Fruit fly (Drosophila melanogaster): ENCODE data around the gene CG11656.
A peak's percentile ranks its signal among the peaks of the same experiment; 100 is the strongest.

Gene CG11656

DNA sequence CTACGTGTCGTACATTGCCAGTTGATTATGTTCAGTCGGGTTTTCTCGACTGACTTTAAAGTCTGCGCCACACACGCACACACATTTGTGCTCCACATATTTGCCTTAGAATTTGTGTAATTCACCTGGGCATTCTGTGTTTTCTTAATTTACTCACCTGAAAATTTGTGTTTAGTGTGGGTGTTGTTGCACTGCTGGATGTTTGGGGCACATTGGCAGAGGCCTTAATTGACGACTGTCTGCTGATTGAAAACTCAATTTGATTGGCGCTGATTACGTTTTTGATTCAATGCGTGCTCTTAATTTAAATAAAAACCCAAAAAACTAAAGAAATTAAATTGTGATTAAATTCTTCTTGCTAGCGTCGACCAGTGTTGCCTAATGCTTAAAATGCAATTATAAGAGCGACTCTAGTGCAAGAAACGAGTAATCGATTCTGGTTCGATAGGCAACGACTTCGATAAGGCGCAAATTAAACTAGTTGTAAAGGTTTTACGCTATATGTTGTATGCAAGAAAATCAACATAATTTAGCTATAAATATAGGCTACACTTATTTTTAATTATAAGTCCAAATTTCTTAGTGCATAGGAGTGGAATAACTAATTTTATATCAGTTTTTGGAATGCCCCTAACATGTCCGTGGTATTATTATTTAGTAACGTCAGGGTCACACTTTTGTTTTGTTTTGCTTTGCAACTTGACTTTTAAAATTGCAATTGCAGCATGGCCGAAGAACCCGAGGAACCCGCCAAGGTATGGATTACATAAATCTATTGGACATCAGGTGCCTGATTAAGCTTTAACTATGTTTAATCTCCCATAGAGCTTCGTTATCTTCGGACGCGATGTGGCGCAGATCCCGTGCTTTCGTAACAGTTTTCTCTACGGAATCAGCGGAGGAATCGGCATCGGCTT is 20.8 kb downstream of the CG11656 start, which contains the start of the genes CG46281 and CG46280 (continued):
- TF ChIP-seq hkb (optimal IDR thresholded peaks at IDR 0.05) = peak; percentile 83
- peak; percentile 40; the same call in 1 of the 2 replicates for TF ChIP-seq hkb (GFP tag; IDR thresholded peaks at IDR 0.05)
- TF ChIP-seq lola (GFP tag; optimal IDR thresholded peaks at IDR 0.05) = peak in 1 of 3 experiments; percentile 30
- TF ChIP-seq disco-r (GFP tag; optimal IDR thresholded peaks at IDR 0.05) = peak; percentile 2
- no peak for TF ChIP-seq CG1832 (GFP tag; optimal IDR thresholded peaks at IDR 0.05)
- no peak for TF ChIP-seq run (tag; optimal IDR thresholded peaks at IDR 0.05)
- TF ChIP-seq Oli (tag; optimal IDR thresholded peaks at IDR 0.05) = no peak
- no peak for TF ChIP-seq CG4282 (GFP tag; optimal IDR thresholded peaks at IDR 0.05)
- TF ChIP-seq CG13624 (GFP tag; optimal IDR thresholded peaks at IDR 0.05) = peak; percentile 43
- no peak for TF ChIP-seq CG18262 (tag; optimal IDR thresholded peaks at IDR 0.05)
- no peak for TF ChIP-seq CG11560 (tag; IDR thresholded peaks at IDR 0.05)
- TF ChIP-seq CG9817 (tag; optimal IDR thresholded peaks at IDR 0.05) = no peak
- TF ChIP-seq CG2199 (GFP tag; IDR thresholded peaks at IDR 0.05) = no peak
- no peak for TF ChIP-seq klu (GFP tag; IDR thresholded peaks at IDR 0.05)
- peak; percentile 82 for TF ChIP-seq zen (tag; optimal IDR thresholded peaks at IDR 0.05)
- no peak for TF ChIP-seq sug (tag; optimal IDR thresholded peaks at IDR 0.05)
- TF ChIP-seq Antp (GFP tag; optimal IDR thresholded peaks at IDR 0.05) = peak; percentile 11
- TF ChIP-seq pros (GFP tag; optimal IDR thresholded peaks at IDR 0.05) = no peak
- TF ChIP-seq zfh1 (GFP tag; IDR thresholded peaks at IDR 0.05) = no peak; the same call in 2 of the 3 replicates
- no peak for TF ChIP-seq CG9932 (GFP tag; IDR thresholded peaks at IDR 0.05)
- TF ChIP-seq CG11696 (GFP tag; IDR thresholded peaks at IDR 0.05) = no peak
- TF ChIP-seq CG32532 (GFP tag; IDR thresholded peaks at IDR 0.05) = no peak
- no peak for TF ChIP-seq kni (GFP tag; optimal IDR thresholded peaks at IDR 0.05)
- no peak for TF ChIP-seq slp2 (GFP tag; optimal IDR thresholded peaks at IDR 0.05)
- TF ChIP-seq CoRest (tag; optimal IDR thresholded peaks at IDR 0.05) = no peak
- no peak for TF ChIP-seq Dek (tag; optimal IDR thresholded peaks at IDR 0.05)
- no peak for TF ChIP-seq nau (GFP tag; optimal IDR thresholded peaks at IDR 0.05)
- no peak for TF ChIP-seq Dbx (GFP tag; IDR thresholded peaks at IDR 0.05)
- TF ChIP-seq rib (GFP tag; IDR thresholded peaks at IDR 0.05) = no peak
- peak; percentile 72 for TF ChIP-seq Dref (GFP tag; IDR thresholded peaks at IDR 0.05)
- TF ChIP-seq gro (GFP tag; optimal IDR thresholded peaks at IDR 0.05) = no peak
- TF ChIP-seq ssp (GFP tag; IDR thresholded peaks at IDR 0.05) = no peak
- no peak for TF ChIP-seq CG10565 (GFP tag; optimal IDR thresholded peaks at IDR 0.05)
- peak; percentile 66 for TF ChIP-seq CG17829 (tag; optimal IDR thresholded peaks at IDR 0.05)
- TF ChIP-seq danr (GFP tag; IDR thresholded peaks at IDR 0.05) = no peak
- TF ChIP-seq Bdp1 (GFP tag; optimal IDR thresholded peaks at IDR 0.05) = peak; percentile 23
- TF ChIP-seq Elba2 (GFP tag; optimal IDR thresholded peaks at IDR 0.05) = no peak
- TF ChIP-seq NfI (GFP tag; optimal IDR thresholded peaks at IDR 0.05) = no peak
- TF ChIP-seq caup (GFP tag; optimal IDR thresholded peaks at IDR 0.05; ENCODE audit: severe bottlenecking) = no peak
- TF ChIP-seq ara (GFP tag; IDR thresholded peaks at IDR 0.05) = no peak
- TF ChIP-seq CG7745 (tag; optimal IDR thresholded peaks at IDR 0.05) = no peak
- peak; percentile 24 for TF ChIP-seq Camta (GFP tag; optimal IDR thresholded peaks at IDR 0.05)
- TF ChIP-seq row (GFP tag; IDR thresholded peaks at IDR 0.05) = peak; percentile 69
- TF ChIP-seq dm (GFP tag; optimal IDR thresholded peaks at IDR 0.05) = no peak
- no peak for TF ChIP-seq ro (GFP tag; IDR thresholded peaks at IDR 0.05)
- no peak for TF ChIP-seq da (GFP tag; optimal IDR thresholded peaks at IDR 0.05)
- TF ChIP-seq Lpt (GFP tag; optimal IDR thresholded peaks at IDR 0.05) = no peak
- no peak for TF ChIP-seq grau (tag; optimal IDR thresholded peaks at IDR 0.05)
- no peak for TF ChIP-seq CG11247 (GFP tag; IDR thresholded peaks at IDR 0.05)
- TF ChIP-seq ac (GFP tag; optimal IDR thresholded peaks at IDR 0.05) = no peak

Measured in whole organism, embryonic.